Fruit fly (Drosophila melanogaster) S2 (cell line): Measurements from ENCODE around the gene Sse.

Experiments
- CG8478 ChIP-seq: fragments of >200 bp; optimal IDR thresholded peaks from 2 replicates; lab custom pipeline; 2018
- CTCF ChIP-seq, 2 experiments: fragments of >200 bp; optimal IDR thresholded peaks; 2 replicates each; lab custom pipeline; 2018

Sse gene

dm6 chr3L:5654403-5654883, 7.6 kb downstream of the Sse start, which contains the start of gene lin-28:
Gene lin-28, plus strand, starts transcription at chr3L:5654681.
- TF ChIP-seq CTCF (optimal IDR thresholded peaks at IDR 0.05; lab: Kevin White, UChicago), result no peak
- no peak for TF ChIP-seq CG8478

dm6 chr3L:5643733-5644132, 18.3 kb downstream of the Sse start:
- TF ChIP-seq CG8478 (no peak), CTCF (optimal IDR thresholded peaks at IDR 0.05; lab: Kevin White, UChicago) (no peak)

- TF ChIP-seq CTCF (optimal IDR thresholded peaks at IDR 0.05; lab: Kevin White, UChicago) (no peak), CG8478 (no peak)
Observed at dm6 chr3L:5642837-5643236, 19.2 kb downstream of the Sse start.

dm6 chr3L:5641547-5641946, 20.5 kb downstream of the Sse start:
- no peak for TF ChIP-seq CTCF (optimal IDR thresholded peaks at IDR 0.05; lab: Kevin White, UChicago)
- TF ChIP-seq CG8478, result no peak

dm6 chr3L:5641120-5641519, 20.9 kb downstream of the Sse start:
- TF ChIP-seq CTCF (optimal IDR thresholded peaks at IDR 0.05; lab: Kevin White, UChicago) (no peak), CG8478 (no peak)

- no peak for TF ChIP-seq CTCF (optimal IDR thresholded peaks at IDR 0.05; lab: Kevin White, UChicago)
Observed at dm6 chr3L:5640689-5641088, 21.4 kb downstream of the Sse start.

dm6 chr3L:5639474-5639873, 22.6 kb downstream of the Sse start:
- no peak for TF ChIP-seq CTCF (optimal IDR thresholded peaks at IDR 0.05; lab: Kevin White, UChicago)
- TF ChIP-seq CG8478, result no peak

dm6 chr3L:5638542-5639045, 23.5 kb downstream of the Sse start:
- TF ChIP-seq CG8478 (no peak), CTCF (optimal IDR thresholded peaks at IDR 0.05; lab: Kevin White, UChicago) (no peak)

- TF ChIP-seq CG8478 (no peak), CTCF (optimal IDR thresholded peaks at IDR 0.05; lab: Kevin White, UChicago) (no peak)
Observed at dm6 chr3L:5637477-5637876, 24.6 kb downstream of the Sse start.

- TF ChIP-seq CTCF (optimal IDR thresholded peaks at IDR 0.05; lab: Kevin White, UChicago) (no peak), CG8478 (no peak)
Observed at dm6 chr3L:5635237-5636025, 26.6 kb downstream of the Sse start.

dm6 chr3L:5634188-5634894, 27.7 kb downstream of the Sse start:
- TF ChIP-seq CTCF (optimal IDR thresholded peaks at IDR 0.05; lab: Kevin White, UChicago) (no peak), CG8478 (no peak)

- TF ChIP-seq CG8478, result no peak
- TF ChIP-seq CTCF (optimal IDR thresholded peaks at IDR 0.05; lab: Kevin White, UChicago), result no peak
Observed at dm6 chr3L:5633247-5634187, 28.5 kb downstream of the Sse start.

- TF ChIP-seq CG8478, result no peak
- TF ChIP-seq CTCF (optimal IDR thresholded peaks at IDR 0.05; lab: Kevin White, UChicago), result no peak
Observed at dm6 chr3L:5631917-5632316, 30.1 kb downstream of the Sse start.

- no peak for TF ChIP-seq CTCF (optimal IDR thresholded peaks at IDR 0.05; lab: Kevin White, UChicago)
- no peak for TF ChIP-seq CG8478
Observed at dm6 chr3L:5630608-5631080, 31.4 kb downstream of the Sse start, which contains the start of gene Blimp-1. Gene Blimp-1, plus strand, starts transcription at chr3L:5630983.

- no peak for TF ChIP-seq CTCF (optimal IDR thresholded peaks at IDR 0.05; lab: Kevin White, UChicago)
- TF ChIP-seq CG8478, result no peak
Observed at dm6 chr3L:5630176-5630583, 31.9 kb downstream of the Sse start.
